Worm (Caenorhabditis elegans): ENCODE data around the gene emb-8.

emb-8 gene

DNA sequence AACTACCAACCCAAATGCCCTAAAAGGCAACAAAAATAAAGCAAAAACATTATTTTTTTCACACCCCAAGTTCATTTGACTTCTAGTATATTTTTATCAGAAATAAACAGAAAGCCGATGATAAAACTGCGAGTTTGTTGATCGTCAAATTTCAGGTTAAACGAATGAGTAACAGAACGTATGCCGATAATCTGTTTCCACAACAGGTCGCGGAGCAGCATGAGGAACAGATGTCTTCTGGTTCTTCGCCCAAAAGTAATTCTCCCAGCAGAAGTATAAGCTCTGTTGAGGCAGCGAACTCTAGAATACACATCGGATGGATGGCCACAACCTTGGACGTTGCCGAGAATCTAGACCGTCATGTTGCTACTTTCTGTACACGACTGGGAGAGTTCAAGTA lies 30.9 kb upstream of the emb-8 start, which contains the start of gene prmt-5 (continued):
- no peak for TF ChIP-seq ceh-40 (GFP tag; IDR thresholded peaks at IDR 0.05)
- TF ChIP-seq hlh-12 (tag; optimal IDR thresholded peaks at IDR 0.05): no peak
- peak; percentile 83 for TF ChIP-seq F10E7.11 (tag; optimal IDR thresholded peaks at IDR 0.05)
- TF ChIP-seq bed-2 (GFP tag; IDR thresholded peaks at IDR 0.05): no peak
- TF ChIP-seq lin-54 (GFP tag; optimal IDR thresholded peaks at IDR 0.05): peak; percentile 68
- TF ChIP-seq nhr-27 (tag; optimal IDR thresholded peaks at IDR 0.05): peak; percentile 73
- TF ChIP-seq let-607 (tag; optimal IDR thresholded peaks at IDR 0.05): peak; percentile 46 to 51
- TF ChIP-seq madf-6 (GFP tag; IDR thresholded peaks at IDR 0.05): peak; percentile 84
- no peak for TF ChIP-seq nhr-90 (tag; optimal IDR thresholded peaks at IDR 0.05)
- TF ChIP-seq snpc-4 (GFP tag; optimal IDR thresholded peaks at IDR 0.05): no peak
- peak in 2 of 4 experiments; percentile 28 to 48 for TF ChIP-seq snpc-4 (tag; optimal IDR thresholded peaks at IDR 0.05)
- TF ChIP-seq ceh-100 (GFP tag; IDR thresholded peaks at IDR 0.05): peak; percentile 56
- TF ChIP-seq F55B11.4 (tag; optimal IDR thresholded peaks at IDR 0.05; ENCODE audit: borderline replicate concordance, insufficient read depth): no peak
- no peak for TF ChIP-seq B0019.2 (GFP tag; conservative IDR thresholded peaks at IDR 0.05)
- peak; percentile 26 for TF ChIP-seq tbx-9 (tag; optimal IDR thresholded peaks at IDR 0.05; ENCODE audit: borderline replicate concordance)
- TF ChIP-seq ztf-22 (GFP tag; optimal IDR thresholded peaks at IDR 0.05): no peak
- peak; percentile 66; the same call in 1 of the 2 replicates for TF ChIP-seq hsf-1 (GFP tag; IDR thresholded peaks at IDR 0.05)
- peak; percentile 12 for TF ChIP-seq ceh-27 (GFP tag; optimal IDR thresholded peaks at IDR 0.05)
- no peak for TF ChIP-seq mxl-1 (tag; optimal IDR thresholded peaks at IDR 0.05)
- peak; percentile 67 for TF ChIP-seq unc-130 (GFP tag; optimal IDR thresholded peaks at IDR 0.05)
- peak; percentile 91 for TF ChIP-seq F49E8.2 (tag; optimal IDR thresholded peaks at IDR 0.05; ENCODE audit: insufficient read depth)
- TF ChIP-seq lsy-27 (tag; optimal IDR thresholded peaks at IDR 0.05; ENCODE audit: borderline replicate concordance, insufficient read depth): no peak
- no peak for TF ChIP-seq sea-2 (GFP tag; IDR thresholded peaks at IDR 0.05)
- no peak for TF ChIP-seq pha-4 (tag; optimal IDR thresholded peaks at IDR 0.05)
- peak; percentile 10 for TF ChIP-seq die-1 (tag; optimal IDR thresholded peaks at IDR 0.05)
- no peak for TF ChIP-seq F37B4.10 (GFP tag; IDR thresholded peaks at IDR 0.05)
- peak in 1 of 3 experiments; percentile 22 for TF ChIP-seq lin-35 (GFP tag; optimal IDR thresholded peaks at IDR 0.05)
- no peak for TF ChIP-seq egl-44 (GFP tag; IDR thresholded peaks at IDR 0.05)
- TF ChIP-seq nfya-2 (GFP tag; IDR thresholded peaks at IDR 0.05): peak; percentile 37; the same call in 1 of the 2 replicates
- no peak for TF ChIP-seq nhr-80 (tag; optimal IDR thresholded peaks at IDR 0.05)
- TF ChIP-seq hlh-26 (GFP tag; conservative IDR thresholded peaks at IDR 0.05): no peak
- TF ChIP-seq ZK185.1 (tag; optimal IDR thresholded peaks at IDR 0.05; ENCODE audit: poor library complexity, severe bottlenecking): peak; percentile 42
- peak; percentile 96 for TF ChIP-seq F57C9.4 (tag; optimal IDR thresholded peaks at IDR 0.05)
- TF ChIP-seq nhr-120 (GFP tag; IDR thresholded peaks at IDR 0.05): no peak
- no peak for TF ChIP-seq bed-1 (GFP tag; IDR thresholded peaks at IDR 0.05)
- peak; percentile 22 for TF ChIP-seq B0261.1 (tag; optimal IDR thresholded peaks at IDR 0.05)
- TF ChIP-seq madf-10 (tag; optimal IDR thresholded peaks at IDR 0.05): peak; percentile 48
- TF ChIP-seq T07F8.4 (tag; optimal IDR thresholded peaks at IDR 0.05): no peak
- TF ChIP-seq dox-1 (GFP tag; IDR thresholded peaks at IDR 0.05): peak; percentile 59
- peak; percentile 44 for TF ChIP-seq lsl-1 (GFP tag; optimal IDR thresholded peaks at IDR 0.05)
- peak; percentile 91 for TF ChIP-seq athp-1 (tag; optimal IDR thresholded peaks at IDR 0.05)
- TF ChIP-seq ama-1 (optimal IDR thresholded peaks at IDR 0.05): peak; percentile 91
- peak; percentile 56 to 61 for TF ChIP-seq ama-1 (GFP tag; optimal IDR thresholded peaks at IDR 0.05)
- TF ChIP-seq cebp-1 (GFP tag; IDR thresholded peaks at IDR 0.05): no peak
- peak; percentile 54 for TF ChIP-seq cebp-1 (tag; optimal IDR thresholded peaks at IDR 0.05)
- peak; percentile 47 for TF ChIP-seq D2030.7 (GFP tag; IDR thresholded peaks at IDR 0.05)
- peak; percentile 85 for TF ChIP-seq Y56A3A.18 (GFP tag; IDR thresholded peaks at IDR 0.05)
- peak; percentile 27; the same call in 1 of the 2 replicates for TF ChIP-seq F33H1.4 (GFP tag; IDR thresholded peaks at IDR 0.05)
- peak; percentile 29 for TF ChIP-seq snpc-1.1 (tag; optimal IDR thresholded peaks at IDR 0.05; ENCODE audit: insufficient read depth)

Data from whole organism, young adult.